Worm (Caenorhabditis elegans) whole organism, dauer: ENCODE results near the gene C05D10.4.

ENCODE experiments used
- unc-62 ChIP-seq: sonication (generic microtip); optimal IDR thresholded peaks from 2 replicates; lab custom pipeline; 2017; ENCODE audit warnings: missing biosample characterization, missing genetic modification reagents, missing genetic modification characterization

C05D10.4 gene

ce11 chrIII:6102762-6103161 lies at the start of gene C05D10.4:
Gene C05D10.4 (minus strand): TSS chrIII:6102862.
- no peak for TF ChIP-seq unc-62

- TF ChIP-seq unc-62: no peak
Observed at ce11 chrIII:6149467-6150072, 46.9 kb upstream of the C05D10.4 start, which contains the start of the genes wht-7 and Y42G9A.1. Gene wht-7 (minus strand): TSS chrIII:6149597. Gene Y42G9A.1 (plus strand): TSS chrIII:6149961.

- TF ChIP-seq unc-62: no peak
Observed at ce11 chrIII:6148684-6149083, 46.0 kb upstream of the C05D10.4 start.

- no peak for TF ChIP-seq unc-62
Observed at ce11 chrIII:6147903-6148302, 45.2 kb upstream of the C05D10.4 start, which contains the start of gene Y42G9A.2. Gene Y42G9A.2 (plus strand): TSS chrIII:6148186.

- no peak for TF ChIP-seq unc-62
Observed at ce11 chrIII:6146797-6147196, 44.1 kb upstream of the C05D10.4 start.

ce11 chrIII:6145896-6146295 lies 43.2 kb upstream of the C05D10.4 start, which contains the start of gene Y42G9A.3:
Gene Y42G9A.3 (plus strand): TSS chrIII:6146258.
- TF ChIP-seq unc-62: no peak

ce11 chrIII:6145309-6145708 lies 42.6 kb upstream of the C05D10.4 start:
- no peak for TF ChIP-seq unc-62

- TF ChIP-seq unc-62: no peak
Observed at ce11 chrIII:6144390-6144962, 41.8 kb upstream of the C05D10.4 start.

ce11 chrIII:6141532-6141931 lies 38.9 kb upstream of the C05D10.4 start:
- no peak for TF ChIP-seq unc-62

ce11 chrIII:6140818-6141217 lies 38.2 kb upstream of the C05D10.4 start:
- no peak for TF ChIP-seq unc-62

ce11 chrIII:6139932-6140612 lies 37.4 kb upstream of the C05D10.4 start:
- no peak for TF ChIP-seq unc-62

- TF ChIP-seq unc-62: no peak
Observed at ce11 chrIII:6139328-6139727, 36.7 kb upstream of the C05D10.4 start.

ce11 chrIII:6138457-6138856 lies 35.8 kb upstream of the C05D10.4 start:
- no peak for TF ChIP-seq unc-62

- TF ChIP-seq unc-62: no peak
Observed at ce11 chrIII:6137431-6137830, 34.8 kb upstream of the C05D10.4 start.

ce11 chrIII:6136178-6136577 lies 33.5 kb upstream of the C05D10.4 start, which contains the start of gene mvk-1:
Gene mvk-1 (minus strand): TSS chrIII:6136278.
- no peak for TF ChIP-seq unc-62

ce11 chrIII:6135211-6135610 lies 32.5 kb upstream of the C05D10.4 start:
- TF ChIP-seq unc-62: no peak

ce11 chrIII:6134111-6134510 lies 31.4 kb upstream of the C05D10.4 start:
- no peak for TF ChIP-seq unc-62

ce11 chrIII:6132068-6132467 lies 29.4 kb upstream of the C05D10.4 start:
- no peak for TF ChIP-seq unc-62
